Fruit fly (Drosophila melanogaster) whole organism, embryonic: Measurements from ENCODE around the gene CG10512.
A peak's percentile ranks its signal among the peaks of the same experiment; 100 is the strongest.

Experiments used
- Ada2b ChIP-seq: fragments of 200-800 bp; sonication (Bioruptor generic); IDR thresholded peaks from 2 replicates; pipeline ENCODE4 v1.3.6; 2022; ENCODE audit warnings: missing biosample characterization, missing genetic modification characterization
- BtbVII ChIP-seq: fragments of 200-800 bp; sonication (Bioruptor generic); optimal IDR thresholded peaks from 3 replicates; lab custom pipeline; 2017; ENCODE audit warnings: missing biosample characterization, mild to moderate bottlenecking, missing genetic modification characterization
- Bteb2 ChIP-seq: fragments of 200-800 bp; sonication (Bioruptor generic); optimal IDR thresholded peaks from 2 replicates; lab custom pipeline; 2016; ENCODE audit warnings: missing biosample characterization, missing genetic modification characterization
- CG10147 ChIP-seq: fragments of 200-800 bp; sonication (Bioruptor generic); optimal IDR thresholded peaks from 2 replicates; lab custom pipeline; 2019; ENCODE audit warnings: missing biosample characterization, mild to moderate bottlenecking, missing genetic modification characterization, moderate library complexity
- CG11093 ChIP-seq: fragments of 200-800 bp; sonication (Bioruptor generic); IDR thresholded peaks from 3 replicates; pipeline ENCODE4 v1.3.6; 2022; ENCODE audit warnings: missing biosample characterization, missing genetic modification characterization
- CG11504 ChIP-seq: fragments of 200-800 bp; sonication (Bioruptor generic); optimal IDR thresholded peaks from 3 replicates; lab custom pipeline; 2019; ENCODE audit warnings: missing biosample characterization, mild to moderate bottlenecking, missing genetic modification characterization, moderate library complexity
- CG11696 ChIP-seq: fragments of 200-800 bp; sonication (Bioruptor generic); IDR thresholded peaks from 2 replicates; pipeline ENCODE4 v1.3.6; 2022; ENCODE audit warnings: missing biosample characterization, missing genetic modification characterization
- CG1233 ChIP-seq: fragments of 200-800 bp; sonication (Bioruptor generic); optimal IDR thresholded peaks from 4 replicates; lab custom pipeline; 2018; ENCODE audit warnings: missing biosample characterization, mild to moderate bottlenecking, missing genetic modification characterization
- CG12391 ChIP-seq: fragments of 200-800 bp; sonication (Bioruptor generic); optimal IDR thresholded peaks from 3 replicates; lab custom pipeline; 2018; ENCODE audit warnings: missing biosample characterization, mild to moderate bottlenecking, missing genetic modification characterization, moderate library complexity
- CG12769 ChIP-seq: fragments of 200-800 bp; sonication (Bioruptor generic); optimal IDR thresholded peaks from 2 replicates; lab custom pipeline; 2019; ENCODE audit warnings: missing biosample characterization, mild to moderate bottlenecking, missing genetic modification characterization, moderate library complexity
- CG15514 ChIP-seq: fragments of 200-800 bp; sonication (Bioruptor generic); optimal IDR thresholded peaks from 3 replicates; lab custom pipeline; 2017; ENCODE audit warnings: missing biosample characterization, missing genetic modification characterization, mild to moderate bottlenecking, moderate library complexity, missing genetic modification reagents
- CG1603 ChIP-seq: fragments of 200-800 bp; sonication (Bioruptor generic); optimal IDR thresholded peaks from 2 replicates; lab custom pipeline; 2019; ENCODE audit warnings: missing biosample characterization, mild to moderate bottlenecking, missing genetic modification characterization, moderate library complexity
- CG1832 ChIP-seq: fragments of 200-800 bp; sonication (Bioruptor generic); optimal IDR thresholded peaks from 2 replicates; lab custom pipeline; 2017; ENCODE audit warnings: missing biosample characterization, mild to moderate bottlenecking, missing genetic modification characterization, inconsistent platforms
- CG18619 ChIP-seq: fragments of 200-800 bp; sonication (Bioruptor generic); optimal IDR thresholded peaks from 3 replicates; lab custom pipeline; 2017; ENCODE audit warnings: missing biosample characterization, mild to moderate bottlenecking, missing genetic modification characterization
- CG2116 ChIP-seq: fragments of 200-800 bp; sonication (Bioruptor generic); optimal IDR thresholded peaks from 3 replicates; lab custom pipeline; 2018; ENCODE audit warnings: missing biosample characterization, mild to moderate bottlenecking, missing genetic modification characterization
- CG2129 ChIP-seq: fragments of 200-800 bp; sonication (Bioruptor generic); IDR thresholded peaks from 2 replicates; pipeline ENCODE4 v1.3.6; 2022; ENCODE audit warnings: missing biosample characterization, missing genetic modification characterization; ENCODE audit not compliant: partially characterized antibody
- CG30020 ChIP-seq: fragments of 200-800 bp; optimal IDR thresholded peaks from 2 replicates; lab custom pipeline; 2019; ENCODE audit warnings: missing biosample characterization, mild to moderate bottlenecking, missing genetic modification characterization, moderate library complexity
- CG32772 ChIP-seq: fragments of 200-800 bp; sonication (Bioruptor generic); IDR thresholded peaks from 2 replicates; pipeline ENCODE4 v1.3.6; 2022; ENCODE audit warnings: missing biosample characterization, missing genetic modification characterization
- CG34224 ChIP-seq: fragments of 200-800 bp; sonication (Bioruptor generic); IDR thresholded peaks from 3 replicates; pipeline ENCODE4 v1.3.6; 2022; ENCODE audit warnings: missing biosample characterization, missing genetic modification characterization; ENCODE audit not compliant: partially characterized antibody
- CG34422 ChIP-seq: fragments of 200-800 bp; sonication (Bioruptor generic); IDR thresholded peaks from 3 replicates; pipeline ENCODE4 v1.3.6; 2022; ENCODE audit warnings: missing biosample characterization, missing genetic modification characterization
- CG4617 ChIP-seq: fragments of 200-800 bp; sonication (Bioruptor generic); optimal IDR thresholded peaks from 3 replicates; lab custom pipeline; 2016; ENCODE audit warnings: missing biosample characterization, missing genetic modification characterization, borderline replicate concordance
- CG4730 ChIP-seq: fragments of 200-800 bp; sonication (Bioruptor generic); IDR thresholded peaks from 2 replicates; pipeline ENCODE4 v1.3.6; 2022; ENCODE audit warnings: missing biosample characterization, missing genetic modification characterization
- CG6654 ChIP-seq: fragments of 200-800 bp; sonication (Bioruptor generic); optimal IDR thresholded peaks from 2 replicates; lab custom pipeline; 2017; ENCODE audit warnings: missing biosample characterization, mild to moderate bottlenecking, missing genetic modification characterization
- CG9727 ChIP-seq: fragments of 200-800 bp; sonication (Bioruptor generic); optimal IDR thresholded peaks from 3 replicates; lab custom pipeline; 2017; ENCODE audit warnings: missing biosample characterization, mild to moderate bottlenecking, missing genetic modification characterization
- CG9817 ChIP-seq: fragments of 200-800 bp; sonication (Bioruptor generic); optimal IDR thresholded peaks from 2 replicates; lab custom pipeline; 2018; ENCODE audit warnings: missing biosample characterization, mild to moderate bottlenecking, missing genetic modification characterization, moderate library complexity
- CrebB ChIP-seq: fragments of 200-800 bp; sonication (Bioruptor generic); optimal IDR thresholded peaks from 3 replicates; lab custom pipeline; 2018; ENCODE audit warnings: missing biosample characterization, mild to moderate bottlenecking, missing genetic modification characterization
- Doc3 ChIP-seq: fragments of 200-800 bp; sonication (Bioruptor generic); IDR thresholded peaks from 3 replicates; pipeline ENCODE4 v1.3.6; 2022; ENCODE audit warnings: missing biosample characterization, missing genetic modification characterization; ENCODE audit not compliant: partially characterized antibody
- Max ChIP-seq: fragments of 200-800 bp; sonication (Bioruptor generic); optimal IDR thresholded peaks from 2 replicates; lab custom pipeline; 2016; ENCODE audit warnings: missing biosample characterization, mild to moderate bottlenecking, missing genetic modification characterization
- Meics ChIP-seq: fragments of 200-800 bp; sonication (Bioruptor generic); optimal IDR thresholded peaks from 2 replicates; lab custom pipeline; 2017; ENCODE audit warnings: missing biosample characterization, mild to moderate bottlenecking, missing genetic modification characterization
- Nf-YB ChIP-seq: fragments of 200-800 bp; sonication (Bioruptor generic); optimal IDR thresholded peaks from 3 replicates; lab custom pipeline; 2019; ENCODE audit warnings: missing biosample characterization, mild to moderate bottlenecking, missing genetic modification characterization, moderate library complexity
- Scr ChIP-seq: fragments of 200-800 bp; sonication (Bioruptor generic); IDR thresholded peaks from 2 replicates; pipeline ENCODE4 v1.3.6; 2022; ENCODE audit warnings: missing biosample characterization, missing genetic modification characterization; ENCODE audit not compliant: partially characterized antibody
- Trl ChIP-seq, 3 experiments: fragments of >200 bp in 2 of 3; fragments of 200-800 bp in 1 of 3; sonication (Bioruptor generic) in 1 of 3; optimal IDR thresholded peaks; 2 replicates in 1 of 3; 3 replicates in 2 of 3; lab custom pipeline; 2016 to 2017; ENCODE audit warnings: missing biosample characterization in 1 of 3, missing genetic modification characterization in 1 of 3
- YL-1 ChIP-seq: fragments of 200-800 bp; sonication (Bioruptor generic); optimal IDR thresholded peaks from 3 replicates; lab custom pipeline; 2017; ENCODE audit warnings: missing biosample characterization, mild to moderate bottlenecking, missing genetic modification characterization
- abd-A ChIP-seq: fragments of 200-800 bp; sonication (Bioruptor generic); optimal IDR thresholded peaks from 3 replicates; lab custom pipeline; 2019; ENCODE audit warnings: missing biosample characterization, mild to moderate bottlenecking, missing genetic modification characterization, moderate library complexity
- chinmo ChIP-seq: fragments of 200-800 bp; sonication (Bioruptor generic); IDR thresholded peaks from 4 replicates; pipeline ENCODE4 v1.3.6; 2022; ENCODE audit warnings: missing biosample characterization, missing genetic modification characterization; ENCODE audit not compliant: partially characterized antibody
- chm ChIP-seq: fragments of 200-800 bp; sonication (Bioruptor generic); IDR thresholded peaks from 2 replicates; pipeline ENCODE4 v1.3.6; 2022; ENCODE audit warnings: missing biosample characterization, missing genetic modification characterization
- chn ChIP-seq: fragments of 200-800 bp; sonication (Bioruptor generic); optimal IDR thresholded peaks from 2 replicates; lab custom pipeline; 2016; ENCODE audit warnings: missing biosample characterization, missing genetic modification characterization
- gem ChIP-seq: fragments of 200-800 bp; sonication (Bioruptor generic); optimal IDR thresholded peaks from 2 replicates; lab custom pipeline; 2019; ENCODE audit warnings: missing biosample characterization, mild to moderate bottlenecking, missing genetic modification characterization, moderate library complexity
- lilli ChIP-seq: fragments of 200-800 bp; sonication (Bioruptor generic); optimal IDR thresholded peaks from 3 replicates; lab custom pipeline; 2016; ENCODE audit warnings: missing biosample characterization, missing genetic modification characterization
- nerfin-1 ChIP-seq: fragments of 200-800 bp; sonication (Bioruptor generic); optimal IDR thresholded peaks from 3 replicates; lab custom pipeline; 2019; ENCODE audit warnings: missing biosample characterization, mild to moderate bottlenecking, missing genetic modification characterization, moderate library complexity
- p53 ChIP-seq: fragments of 200-800 bp; sonication (Bioruptor generic); optimal IDR thresholded peaks from 2 replicates; lab custom pipeline; 2016; ENCODE audit warnings: missing biosample characterization, missing genetic modification characterization
- pho ChIP-seq: fragments of 200-800 bp; sonication (Bioruptor generic); optimal IDR thresholded peaks from 2 replicates; lab custom pipeline; 2016; ENCODE audit warnings: missing biosample characterization, missing genetic modification characterization
- pita ChIP-seq: fragments of 200-800 bp; sonication (Bioruptor generic); optimal IDR thresholded peaks from 2 replicates; lab custom pipeline; 2017; ENCODE audit warnings: missing biosample characterization, mild to moderate bottlenecking, missing genetic modification characterization
- pzg ChIP-seq: fragments of 200-800 bp; sonication (Bioruptor generic); optimal IDR thresholded peaks from 3 replicates; lab custom pipeline; 2018; ENCODE audit warnings: missing biosample characterization, mild to moderate bottlenecking, missing genetic modification characterization, moderate library complexity
- run ChIP-seq: fragments of 200-800 bp; sonication (Bioruptor generic); optimal IDR thresholded peaks from 3 replicates; lab custom pipeline; 2018; ENCODE audit warnings: missing biosample characterization, mild to moderate bottlenecking, missing genetic modification characterization
- sens ChIP-seq: fragments of 200-800 bp; sonication (Bioruptor generic); peaks from one replicate; lab custom pipeline; 2016; ENCODE audit warnings: missing biosample characterization, missing genetic modification characterization
- tna ChIP-seq: fragments of 200-800 bp; sonication (Bioruptor generic); IDR thresholded peaks from 2 replicates; pipeline ENCODE4 v1.3.6; 2022; ENCODE audit warnings: missing biosample characterization, missing genetic modification characterization; ENCODE audit not compliant: partially characterized antibody

Gene CG10512

DNA sequence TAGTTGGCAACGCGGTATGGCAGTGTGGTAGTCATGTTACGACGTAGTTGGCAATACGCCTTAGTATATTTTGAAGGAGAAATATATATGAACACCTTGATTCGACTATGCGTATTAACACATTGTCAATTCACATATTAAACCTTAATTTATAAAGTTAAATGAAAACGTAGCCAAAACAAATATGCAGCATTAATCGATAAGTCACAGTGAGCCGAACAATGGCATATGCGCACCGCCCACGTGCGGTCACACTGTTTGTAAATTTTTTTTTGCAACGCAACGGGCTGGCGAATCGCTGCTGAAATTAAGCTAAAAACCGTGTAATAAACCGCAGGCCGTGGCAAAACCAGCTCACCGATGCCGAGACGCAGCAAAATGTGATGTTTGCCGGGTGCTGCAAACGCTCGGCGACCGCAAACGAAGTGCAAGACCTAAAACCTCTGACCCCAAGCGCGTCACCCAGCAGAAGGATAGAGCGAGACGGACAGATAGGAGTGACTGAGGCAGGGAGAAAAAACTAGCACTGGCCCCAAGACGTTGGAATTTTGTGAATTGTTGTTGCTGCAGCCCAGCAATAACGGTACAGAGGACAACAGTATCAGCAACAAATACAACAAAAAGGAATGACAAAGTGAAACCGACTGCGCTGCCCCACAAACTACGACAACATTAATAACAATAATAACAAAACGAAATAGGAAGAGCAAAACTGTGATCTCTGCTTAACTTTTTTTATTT lies 27.0 kb upstream of the CG10512 start (continued):
- TF ChIP-seq run (no peak), abd-A (tag; lab: Kevin White, UChicago) (no peak), CG2116 (GFP tag; lab: Kevin White, UChicago) (peak; percentile 68), CG32772 (peak; percentile 76), tna (GFP tag; lab: Robert Waterston, UW) (peak; percentile 13; the same call in 1 of the 2 replicates), chn (peak; percentile 45), BtbVII (no peak), gem (tag; lab: Kevin White, UChicago) (peak; percentile 1), CG6654 (no peak), Nf-YB (no peak), CG2129 (GFP tag; lab: Robert Waterston, UW) (peak; percentile 11; the same call in 1 of the 2 replicates), YL-1 (GFP tag; lab: Kevin White, UChicago) (peak; percentile 76), CG12769 (peak; percentile 23), CG11504 (tag; lab: Kevin White, UChicago) (peak; percentile 28), CG12391 (tag; lab: Kevin White, UChicago) (peak; percentile 32), CG9817 (tag; lab: Kevin White, UChicago) (no peak), pzg (GFP tag; lab: Kevin White, UChicago) (peak; percentile 93), Scr (GFP tag; lab: Robert Waterston, UW) (peak; percentile 53), Ada2b (GFP tag; lab: Robert Waterston, UW) (no peak), CG4617 (GFP tag; lab: Kevin White, UChicago) (peak; percentile 82), CG15514 (GFP tag; lab: Kevin White, UChicago) (peak; percentile 54), nerfin-1 (tag; lab: Kevin White, UChicago) (peak; percentile 50), CG1832 (GFP tag; lab: Kevin White, UChicago) (peak; percentile 88), pho (no peak), sens (GFP tag; lab: Kevin White, UChicago) (peak; percentile 85), CG34224 (GFP tag; lab: Robert Waterston, UW) (0 out of 3 replicates have a peak, but pooled peaks have one; percentile 37), Meics (GFP tag; lab: Kevin White, UChicago) (no peak), CG9727 (no peak), CG10147 (GFP tag; lab: Kevin White, UChicago) (peak; percentile 6), CG1603 (tag; lab: Kevin White, UChicago) (peak; percentile 81), pita (GFP tag; lab: Kevin White, UChicago) (no peak), CG30020 (tag; lab: Kevin White, UChicago) (peak; percentile 3)

- TF ChIP-seq CG4730 (GFP tag; lab: Robert Waterston, UW), result no peak
- TF ChIP-seq CG11696 (GFP tag; lab: Robert Waterston, UW), result no peak
- TF ChIP-seq CG34422 (GFP tag; lab: Robert Waterston, UW), result peak; percentile 13; the same call in 1 of the 3 replicates
- no peak for TF ChIP-seq CG18619 (GFP tag; lab: Kevin White, UChicago)
- no peak for TF ChIP-seq lilli (GFP tag; lab: Kevin White, UChicago)
- TF ChIP-seq chinmo (GFP tag; lab: Robert Waterston, UW), result 0 out of 4 replicates have a peak, but pooled peaks have one; percentile 48
- TF ChIP-seq Trl (optimal IDR thresholded peaks at IDR 0.05; lab: Kevin White, UChicago), result peak in 1 of 2 experiments; percentile 52
- no peak for TF ChIP-seq Trl (GFP tag; optimal IDR thresholded peaks at IDR 0.05; lab: Kevin White, UChicago)
- no peak for TF ChIP-seq Bteb2
- no peak for TF ChIP-seq Max (GFP tag; lab: Kevin White, UChicago)
- TF ChIP-seq CrebB (tag; lab: Kevin White, UChicago), result no peak
- TF ChIP-seq p53 (GFP tag; lab: Kevin White, UChicago), result no peak
- TF ChIP-seq chm, result peak; percentile 52; the same call in 1 of the 2 replicates
- 0 out of 3 replicates have a peak, but pooled peaks have one; percentile 46 for TF ChIP-seq CG34224 (GFP tag; lab: Robert Waterston, UW)
- no peak for TF ChIP-seq CG1233 (GFP tag; lab: Kevin White, UChicago)
- no peak for TF ChIP-seq Doc3 (GFP tag; lab: Robert Waterston, UW)
- no peak for TF ChIP-seq CG11093
These were observed 26.3 kb upstream of the CG10512 start for dm6 chr3L:21176276-21176934.
